Fruit fly (Drosophila melanogaster) whole organism, embryonic: ENCODE measurements around the gene Shaw.

ENCODE experiments used
- Awh ChIP-seq: fragments of 200-800 bp; sonication (Bioruptor generic); IDR thresholded peaks from 2 replicates; pipeline ENCODE4, ENCODE4 v1.3.6; 2022; ENCODE audit warnings: missing biosample characterization, missing genetic modification characterization
- CG10209 ChIP-seq: fragments of 200-800 bp; sonication (Bioruptor generic); optimal IDR thresholded peaks from 3 replicates; lab custom pipeline; 2017; ENCODE audit warnings: missing biosample characterization, mild to moderate bottlenecking, missing genetic modification characterization, missing genetic modification reagents
- CG1024 ChIP-seq: fragments of 200-800 bp; sonication (Bioruptor generic); IDR thresholded peaks from 2 replicates; pipeline ENCODE4 v1.3.6; 2022; ENCODE audit warnings: missing biosample characterization, missing genetic modification characterization
- CG11695 ChIP-seq: fragments of 200-800 bp; sonication (Bioruptor generic); IDR thresholded peaks from 3 replicates; pipeline ENCODE4 v1.3.6; 2022; ENCODE audit warnings: missing biosample characterization, missing genetic modification characterization
- CG12071 ChIP-seq: fragments of 200-800 bp; sonication (Bioruptor generic); optimal IDR thresholded peaks from 3 replicates; lab custom pipeline; 2018; ENCODE audit warnings: missing biosample characterization, mild to moderate bottlenecking, missing genetic modification characterization
- CG12219 ChIP-seq: fragments of 200-800 bp; sonication (Bioruptor generic); optimal IDR thresholded peaks from 3 replicates; lab custom pipeline; 2018; ENCODE audit warnings: missing biosample characterization, mild to moderate bottlenecking, missing genetic modification characterization
- CG14050 ChIP-seq: fragments of 200-800 bp; sonication (Bioruptor generic); IDR thresholded peaks from 3 replicates; pipeline ENCODE4 v1.3.6; 2022; ENCODE audit warnings: missing biosample characterization, missing genetic modification characterization
- CG17361 ChIP-seq: fragments of 200-800 bp; sonication (Bioruptor generic); IDR thresholded peaks from 3 replicates; pipeline ENCODE4 v1.3.6; 2022; ENCODE audit warnings: missing biosample characterization, missing genetic modification characterization
- CG17829 ChIP-seq: fragments of 200-800 bp; optimal IDR thresholded peaks from 2 replicates; lab custom pipeline; 2019; ENCODE audit warnings: missing biosample characterization, mild to moderate bottlenecking, missing genetic modification characterization, moderate library complexity
- CG1792 ChIP-seq: fragments of 200-800 bp; sonication (Bioruptor generic); optimal IDR thresholded peaks from 2 replicates; lab custom pipeline; 2016; ENCODE audit warnings: missing biosample characterization, missing genetic modification characterization
- CG2889 ChIP-seq: fragments of 200-800 bp; sonication (Bioruptor generic); IDR thresholded peaks from 3 replicates; pipeline ENCODE4 v1.3.6; 2022; ENCODE audit warnings: missing biosample characterization, missing genetic modification characterization
- CG30431 ChIP-seq: fragments of 200-800 bp; sonication (Bioruptor generic); optimal IDR thresholded peaks from 2 replicates; lab custom pipeline; 2017; ENCODE audit warnings: missing biosample characterization, missing genetic modification characterization
- CG3281 ChIP-seq: fragments of 200-800 bp; sonication (Bioruptor generic); optimal IDR thresholded peaks from 3 replicates; lab custom pipeline; 2017; ENCODE audit warnings: missing biosample characterization, mild to moderate bottlenecking, missing genetic modification characterization
- CG4328 ChIP-seq: fragments of 200-800 bp; sonication (Bioruptor generic); optimal IDR thresholded peaks from 3 replicates; lab custom pipeline; 2017; ENCODE audit warnings: missing biosample characterization, missing genetic modification reagents, missing genetic modification characterization
- CG6813 ChIP-seq: fragments of 200-800 bp; sonication (Bioruptor generic); optimal IDR thresholded peaks from 2 replicates; lab custom pipeline; 2017; ENCODE audit warnings: missing biosample characterization, missing genetic modification characterization, mild to moderate bottlenecking, moderate library complexity, missing genetic modification reagents
- CG7372 ChIP-seq: fragments of 200-800 bp; sonication (Bioruptor generic); IDR thresholded peaks from 2 replicates; pipeline ENCODE4 v1.3.6; 2022; ENCODE audit warnings: missing biosample characterization, missing genetic modification characterization
- CG7839 ChIP-seq: fragments of 200-800 bp; sonication (Bioruptor generic); optimal IDR thresholded peaks from 3 replicates; lab custom pipeline; 2018; ENCODE audit warnings: missing biosample characterization, mild to moderate bottlenecking, missing genetic modification characterization, moderate library complexity
- CG7963 ChIP-seq: fragments of 200-800 bp; sonication (Bioruptor generic); IDR thresholded peaks from 3 replicates; pipeline ENCODE4 v1.3.6; 2022; ENCODE audit warnings: missing biosample characterization, missing genetic modification characterization; ENCODE audit not compliant: partially characterized antibody
- CG9609 ChIP-seq: fragments of 200-800 bp; sonication (Bioruptor generic); optimal IDR thresholded peaks from 3 replicates; lab custom pipeline; 2016; ENCODE audit warnings: missing biosample characterization, missing genetic modification characterization
- CG9817 ChIP-seq: fragments of 200-800 bp; sonication (Bioruptor generic); optimal IDR thresholded peaks from 2 replicates; lab custom pipeline; 2018; ENCODE audit warnings: missing biosample characterization, mild to moderate bottlenecking, missing genetic modification characterization, moderate library complexity
- Camta ChIP-seq: fragments of 200-800 bp; sonication (Bioruptor generic); optimal IDR thresholded peaks from 2 replicates; lab custom pipeline; 2016; ENCODE audit warnings: missing biosample characterization, missing genetic modification characterization
- Chrac-16 ChIP-seq: fragments of 200-800 bp; sonication (Bioruptor generic); optimal IDR thresholded peaks from 3 replicates; lab custom pipeline; 2016; ENCODE audit warnings: missing biosample characterization, missing genetic modification characterization
- Dip2 ChIP-seq: fragments of 200-800 bp; sonication (Bioruptor generic); IDR thresholded peaks from 2 replicates; pipeline ENCODE4 v1.3.6; 2022; ENCODE audit warnings: missing biosample characterization, missing genetic modification characterization
- HmgD ChIP-seq: fragments of 200-800 bp; sonication (Bioruptor generic); optimal IDR thresholded peaks from 3 replicates; lab custom pipeline; 2016; ENCODE audit warnings: missing biosample characterization, missing genetic modification characterization
- Med ChIP-seq: fragments of 200-800 bp; sonication (Bioruptor generic); peaks from one replicate; lab custom pipeline; 2016; ENCODE audit warnings: missing biosample characterization, missing genetic modification characterization, mild to moderate bottlenecking, inconsistent platforms, moderate library complexity
- NC2α ChIP-seq: fragments of 200-800 bp; sonication (Bioruptor generic); optimal IDR thresholded peaks from 2 replicates; lab custom pipeline; 2016; ENCODE audit warnings: missing biosample characterization, missing genetic modification characterization
- Nf-YA ChIP-seq: fragments of 200-800 bp; sonication (Bioruptor generic); IDR thresholded peaks from 2 replicates; pipeline ENCODE4 v1.3.6; 2022; ENCODE audit warnings: missing biosample characterization, missing genetic modification characterization
- Nf-YC ChIP-seq: fragments of 200-800 bp; optimal IDR thresholded peaks from 3 replicates; lab custom pipeline; 2019; ENCODE audit warnings: missing biosample characterization, mild to moderate bottlenecking, missing genetic modification characterization, moderate library complexity
- Oli ChIP-seq: fragments of 200-800 bp; sonication (Bioruptor generic); optimal IDR thresholded peaks from 2 replicates; lab custom pipeline; 2018; ENCODE audit warnings: missing biosample characterization, mild to moderate bottlenecking, missing genetic modification characterization, moderate library complexity
- Optix ChIP-seq: fragments of 200-800 bp; sonication (Bioruptor generic); IDR thresholded peaks from 3 replicates; pipeline ENCODE4 v1.3.6; 2022; ENCODE audit warnings: missing biosample characterization, missing genetic modification characterization
- Rx ChIP-seq: fragments of 200-800 bp; sonication (Bioruptor generic); IDR thresholded peaks from 2 replicates; pipeline ENCODE4 v1.3.6; 2022; ENCODE audit warnings: missing biosample characterization, missing genetic modification characterization
- Sox100B ChIP-seq: fragments of 200-800 bp; sonication (Bioruptor generic); optimal IDR thresholded peaks from 3 replicates; lab custom pipeline; 2018; ENCODE audit warnings: missing biosample characterization, mild to moderate bottlenecking, missing genetic modification characterization
- amos ChIP-seq: fragments of 200-800 bp; sonication (Bioruptor generic); IDR thresholded peaks from 2 replicates; pipeline ENCODE4 v1.3.6; 2022; ENCODE audit warnings: missing biosample characterization, missing genetic modification characterization; ENCODE audit not compliant: partially characterized antibody
- ase ChIP-seq: fragments of 200-800 bp; sonication (Bioruptor generic); IDR thresholded peaks from 3 replicates; pipeline ENCODE4 v1.3.6; 2022; ENCODE audit warnings: missing biosample characterization, missing genetic modification characterization
- bsh ChIP-seq, 2 experiments: fragments of 200-800 bp; sonication (Bioruptor generic); optimal IDR thresholded peaks; 2 replicates each; lab custom pipeline; 2017 to 2018; ENCODE audit warnings: mild to moderate bottlenecking in 2 of 2, missing biosample characterization in 2 of 2, missing genetic modification characterization in 2 of 2, moderate library complexity in 1 of 2
- chinmo ChIP-seq: fragments of 200-800 bp; sonication (Bioruptor generic); IDR thresholded peaks from 4 replicates; pipeline ENCODE4 v1.3.6; 2022; ENCODE audit warnings: missing biosample characterization, missing genetic modification characterization; ENCODE audit not compliant: partially characterized antibody
- dati ChIP-seq: fragments of 200-800 bp; sonication (Bioruptor generic); IDR thresholded peaks from 2 replicates; pipeline ENCODE4 v1.3.6; 2022; ENCODE audit warnings: missing biosample characterization, missing genetic modification characterization
- eve ChIP-seq, 2 experiments: fragments of >200 bp; optimal IDR thresholded peaks; 2 replicates each; lab custom pipeline; 2017; ENCODE audit warnings: missing biosample characterization in 2 of 2, missing genetic modification characterization in 2 of 2
- gce ChIP-seq: fragments of 200-800 bp; sonication (Bioruptor generic); IDR thresholded peaks from 3 replicates; pipeline ENCODE4 v1.3.6; 2022; ENCODE audit warnings: missing biosample characterization, missing genetic modification characterization
- gfzf ChIP-seq: fragments of 200-800 bp; sonication (Bioruptor generic); optimal IDR thresholded peaks from 2 replicates; lab custom pipeline; 2016; ENCODE audit warnings: missing biosample characterization, mild to moderate bottlenecking, missing genetic modification characterization, moderate library complexity
- ham ChIP-seq: fragments of 200-800 bp; sonication (Bioruptor generic); IDR thresholded peaks from 2 replicates; pipeline ENCODE4 v1.3.6; 2022; ENCODE audit warnings: missing biosample characterization, missing genetic modification characterization
- her ChIP-seq: fragments of 200-800 bp; sonication (Bioruptor generic); optimal IDR thresholded peaks from 2 replicates; lab custom pipeline; 2016; ENCODE audit warnings: missing biosample characterization, missing genetic modification characterization
- klu ChIP-seq: fragments of 200-800 bp; sonication (Bioruptor generic); IDR thresholded peaks from 2 replicates; pipeline ENCODE4 v1.3.6; 2022; ENCODE audit warnings: missing biosample characterization, missing genetic modification characterization
- lmd ChIP-seq: fragments of 200-800 bp; sonication (Bioruptor generic); IDR thresholded peaks from 2 replicates; pipeline ENCODE4 v1.3.6; 2022; ENCODE audit warnings: missing biosample characterization, missing genetic modification characterization
- mam ChIP-seq: fragments of 200-800 bp; sonication (Bioruptor generic); optimal IDR thresholded peaks from 3 replicates; lab custom pipeline; 2016; ENCODE audit warnings: missing biosample characterization, missing genetic modification characterization
- nom ChIP-seq: fragments of 200-800 bp; sonication (Bioruptor generic); optimal IDR thresholded peaks from 2 replicates; lab custom pipeline; 2017; ENCODE audit warnings: missing biosample characterization, missing genetic modification characterization, mild to moderate bottlenecking, moderate library complexity, missing genetic modification reagents
- otp ChIP-seq: fragments of 200-800 bp; sonication (Bioruptor generic); IDR thresholded peaks from 3 replicates; pipeline ENCODE4, ENCODE4 v1.3.6; 2022; ENCODE audit warnings: missing biosample characterization, missing genetic modification characterization
- phol ChIP-seq: fragments of 200-800 bp; sonication (Bioruptor generic); optimal IDR thresholded peaks from 3 replicates; lab custom pipeline; 2018; ENCODE audit warnings: missing biosample characterization, mild to moderate bottlenecking, missing genetic modification characterization, moderate library complexity
- shn ChIP-seq: fragments of 200-800 bp; sonication (Bioruptor generic); optimal IDR thresholded peaks from 3 replicates; lab custom pipeline; 2016; ENCODE audit warnings: missing biosample characterization, missing genetic modification characterization
- stwl ChIP-seq: fragments of 200-800 bp; sonication (Bioruptor generic); optimal IDR thresholded peaks from 3 replicates; lab custom pipeline; 2018; ENCODE audit warnings: missing biosample characterization, mild to moderate bottlenecking, missing genetic modification characterization, moderate library complexity
- tap ChIP-seq: fragments of 200-800 bp; optimal IDR thresholded peaks from 3 replicates; lab custom pipeline; 2019; ENCODE audit warnings: missing biosample characterization, mild to moderate bottlenecking, missing genetic modification characterization, moderate library complexity

Shaw gene

dm6 chr2L:3719414-3719959 lies 1.5 kb downstream of the Shaw start (continued):
- TF ChIP-seq CG17361 (GFP tag; lab: Robert Waterston, UW): no peak
- no peak for TF ChIP-seq CG10209 (GFP tag; lab: Kevin White, UChicago)
- no peak for TF ChIP-seq CG2889 (GFP tag; lab: Robert Waterston, UW)
- peak; percentile 14 for TF ChIP-seq CG9817
- no peak for TF ChIP-seq chinmo (GFP tag; lab: Robert Waterston, UW)
- 0 out of 3 replicates have a peak, but pooled peaks have one; percentile 20 for TF ChIP-seq CG11695
- TF ChIP-seq HmgD (GFP tag; lab: Kevin White, UChicago): no peak
- no peak for TF ChIP-seq gce (GFP tag; lab: Robert Waterston, UW)
- TF ChIP-seq klu (GFP tag; lab: Robert Waterston, UW): no peak
- TF ChIP-seq CG3281 (GFP tag; lab: Kevin White, UChicago): peak; percentile 59
- no peak for TF ChIP-seq ham (GFP tag; lab: Robert Waterston, UW)
- TF ChIP-seq CG7839 (tag; lab: Kevin White, UChicago): no peak
- no peak for TF ChIP-seq Rx
- no peak for TF ChIP-seq NC2α (GFP tag; lab: Kevin White, UChicago)
- TF ChIP-seq Nf-YA (GFP tag; lab: Robert Waterston, UW): no peak
- no peak for TF ChIP-seq dati
- TF ChIP-seq eve (GFP tag; optimal IDR thresholded peaks at IDR 0.05; lab: Kevin White, UChicago): no peak
- 0 out of 2 replicates have a peak, but pooled peaks have one; percentile 14 for TF ChIP-seq CG1024 (GFP tag; lab: Robert Waterston, UW)
- peak; percentile 21 for TF ChIP-seq CG12219 (GFP tag; lab: Kevin White, UChicago)
- TF ChIP-seq CG17829: no peak
- TF ChIP-seq CG7963 (GFP tag; lab: Robert Waterston, UW): no peak
- peak; percentile 41; the same call in 1 of the 2 replicates for TF ChIP-seq lmd (GFP tag; lab: Robert Waterston, UW)
- no peak for TF ChIP-seq Camta (GFP tag; lab: Kevin White, UChicago)
- TF ChIP-seq Chrac-16 (GFP tag; lab: Kevin White, UChicago): no peak
- TF ChIP-seq her (GFP tag; lab: Kevin White, UChicago): no peak
- peak; percentile 29 for TF ChIP-seq CG6813 (GFP tag; lab: Kevin White, UChicago)
- TF ChIP-seq CG9609 (GFP tag; lab: Kevin White, UChicago): no peak
- TF ChIP-seq Optix (GFP tag; lab: Robert Waterston, UW): no peak
- TF ChIP-seq phol (tag; lab: Kevin White, UChicago): no peak
- peak; percentile 39 for TF ChIP-seq Sox100B
- TF ChIP-seq shn (GFP tag; lab: Kevin White, UChicago): no peak
- no peak for TF ChIP-seq otp (GFP tag; lab: Robert Waterston, UW)
- no peak for TF ChIP-seq CG4328 (GFP tag; lab: Kevin White, UChicago)
- TF ChIP-seq tap (tag; lab: Kevin White, UChicago): peak; percentile 17
- TF ChIP-seq amos (GFP tag; lab: Robert Waterston, UW): no peak
- peak; percentile 6 for TF ChIP-seq mam
- no peak for TF ChIP-seq CG14050 (GFP tag; lab: Robert Waterston, UW)
- no peak for TF ChIP-seq gfzf (GFP tag; lab: Kevin White, UChicago)
- no peak for TF ChIP-seq ase (GFP tag; lab: Robert Waterston, UW)
- no peak for TF ChIP-seq CG1792 (GFP tag; lab: Kevin White, UChicago)
- TF ChIP-seq CG12071 (GFP tag; lab: Kevin White, UChicago): peak; percentile 23
- TF ChIP-seq Awh (GFP tag; lab: Robert Waterston, UW): no peak
- no peak for TF ChIP-seq stwl
- TF ChIP-seq Med: peak; percentile 86
- TF ChIP-seq bsh (GFP tag; optimal IDR thresholded peaks at IDR 0.05; lab: Kevin White, UChicago): peak in 1 of 2 experiments; percentile 43
- no peak for TF ChIP-seq nom (GFP tag; lab: Kevin White, UChicago)
- TF ChIP-seq Dip2 (GFP tag; lab: Robert Waterston, UW): no peak
- no peak for TF ChIP-seq Nf-YC (tag; lab: Kevin White, UChicago)
- TF ChIP-seq Oli (tag; lab: Kevin White, UChicago): peak; percentile 41
- no peak for TF ChIP-seq CG7372 (GFP tag; lab: Robert Waterston, UW)
- no peak for TF ChIP-seq CG30431 (GFP tag; lab: Kevin White, UChicago)
